Worm (Caenorhabditis elegans): ENCODE results near the gene F46C3.7.

- TF ChIP-seq ztf-11 (tag; optimal IDR thresholded peaks at IDR 0.05) (no peak), elt-3 (tag; optimal IDR thresholded peaks at IDR 0.05) (no peak), nhr-2 (tag; optimal IDR thresholded peaks at IDR 0.05) (no peak), M03D4.4 (tag; optimal IDR thresholded peaks at IDR 0.05) (no peak), nhr-12 (tag; optimal IDR thresholded peaks at IDR 0.05) (no peak), ces-1 (GFP tag; optimal IDR thresholded peaks at IDR 0.05) (no peak), snpc-4 (tag; optimal IDR thresholded peaks at IDR 0.05) (no peak), nhr-237 (tag; optimal IDR thresholded peaks at IDR 0.05) (no peak), lsy-2 (tag; optimal IDR thresholded peaks at IDR 0.05) (no peak), nhr-28 (tag; optimal IDR thresholded peaks at IDR 0.05) (no peak), zip-8 (tag; optimal IDR thresholded peaks at IDR 0.05) (no peak), sptf-1 (tag; optimal IDR thresholded peaks at IDR 0.05) (no peak), unc-62 (GFP tag; optimal IDR thresholded peaks at IDR 0.05) (no peak)
Observed at ce11 chrX:11481825-11482093, 41.9 kb downstream of the F46C3.7 start.
